Fruit fly (Drosophila melanogaster) whole organism, embryonic: Measurements from ENCODE around the gene CG8135.

Experiments
- BEAF-32 ChIP-seq: fragments of 200-800 bp; sonication (Bioruptor generic); optimal IDR thresholded peaks from 3 replicates; lab custom pipeline; 2017; ENCODE audit warnings: missing biosample characterization, missing genetic modification characterization, mild to moderate bottlenecking, moderate library complexity, missing genetic modification reagents
- CG10321 ChIP-seq: fragments of 200-800 bp; sonication (Bioruptor generic); IDR thresholded peaks from 2 replicates; pipeline ENCODE4 v1.3.6; 2022; ENCODE audit warnings: missing biosample characterization, missing genetic modification characterization
- CG10979 ChIP-seq: fragments of 200-800 bp; sonication (Bioruptor generic); optimal IDR thresholded peaks from 2 replicates; lab custom pipeline; 2018; ENCODE audit warnings: missing biosample characterization, mild to moderate bottlenecking, missing genetic modification characterization, moderate library complexity
- CG11085 ChIP-seq: fragments of 200-800 bp; sonication (Bioruptor generic); IDR thresholded peaks from 2 replicates; pipeline ENCODE4 v1.3.6; 2022; ENCODE audit warnings: missing biosample characterization, missing genetic modification characterization
- CG13123 ChIP-seq: fragments of 200-800 bp; sonication (Bioruptor generic); optimal IDR thresholded peaks from 2 replicates; lab custom pipeline; 2016; ENCODE audit warnings: missing biosample characterization, missing genetic modification characterization
- CG13287 ChIP-seq: fragments of 200-800 bp; sonication (Bioruptor generic); IDR thresholded peaks from 2 replicates; pipeline ENCODE4 v1.3.6; 2022; ENCODE audit warnings: missing biosample characterization, missing genetic modification characterization; ENCODE audit not compliant: partially characterized antibody
- CG13296 ChIP-seq: fragments of 200-800 bp; sonication (Bioruptor generic); optimal IDR thresholded peaks from 3 replicates; lab custom pipeline; 2018; ENCODE audit warnings: missing biosample characterization, mild to moderate bottlenecking, missing genetic modification characterization
- CG1529 ChIP-seq: fragments of 200-800 bp; sonication (Bioruptor generic); optimal IDR thresholded peaks from 3 replicates; lab custom pipeline; 2018; ENCODE audit warnings: missing biosample characterization, missing genetic modification characterization
- CG1603 ChIP-seq: fragments of 200-800 bp; sonication (Bioruptor generic); optimal IDR thresholded peaks from 2 replicates; lab custom pipeline; 2019; ENCODE audit warnings: missing biosample characterization, mild to moderate bottlenecking, missing genetic modification characterization, moderate library complexity
- CG17912 ChIP-seq: fragments of 200-800 bp; sonication (Bioruptor generic); optimal IDR thresholded peaks from 2 replicates; lab custom pipeline; 2018; ENCODE audit warnings: missing biosample characterization, mild to moderate bottlenecking, missing genetic modification characterization
- CG18011 ChIP-seq: fragments of 200-800 bp; sonication (Bioruptor generic); optimal IDR thresholded peaks from 2 replicates; lab custom pipeline; 2017; ENCODE audit warnings: missing biosample characterization, missing genetic modification characterization, mild to moderate bottlenecking, moderate library complexity, missing genotype
- CG2199 ChIP-seq: fragments of 200-800 bp; sonication (Bioruptor generic); IDR thresholded peaks from 3 replicates; pipeline ENCODE4 v1.3.6; 2022; ENCODE audit warnings: missing biosample characterization, missing genetic modification characterization
- CG32532 ChIP-seq: fragments of 200-800 bp; sonication (Bioruptor generic); IDR thresholded peaks from 2 replicates; pipeline ENCODE4 v1.3.6; 2022; ENCODE audit warnings: missing biosample characterization, missing genetic modification characterization
- CG33557 ChIP-seq: fragments of 200-800 bp; sonication (Bioruptor generic); optimal IDR thresholded peaks from 2 replicates; lab custom pipeline; 2019; ENCODE audit warnings: missing biosample characterization, mild to moderate bottlenecking, missing genetic modification characterization, moderate library complexity
- CG3407 ChIP-seq: fragments of 200-800 bp; sonication (Bioruptor generic); optimal IDR thresholded peaks from 2 replicates; lab custom pipeline; 2018; ENCODE audit warnings: missing biosample characterization, mild to moderate bottlenecking, missing genetic modification characterization
- CG34376 ChIP-seq: fragments of 200-800 bp; sonication (Bioruptor generic); optimal IDR thresholded peaks from 2 replicates; lab custom pipeline; 2018; ENCODE audit warnings: missing biosample characterization, mild to moderate bottlenecking, missing genetic modification characterization
- CG4820 ChIP-seq: fragments of 200-800 bp; sonication (Bioruptor generic); optimal IDR thresholded peaks from 3 replicates; lab custom pipeline; 2016; ENCODE audit warnings: missing biosample characterization, missing genetic modification characterization
- CG6254 ChIP-seq: fragments of 200-800 bp; sonication (Bioruptor generic); optimal IDR thresholded peaks from 3 replicates; lab custom pipeline; 2017; ENCODE audit warnings: mild to moderate bottlenecking, missing biosample characterization, missing genetic modification reagents, missing genetic modification characterization
- CG8089 ChIP-seq: fragments of 200-800 bp; sonication (Bioruptor generic); optimal IDR thresholded peaks from 3 replicates; lab custom pipeline; 2016; ENCODE audit warnings: missing biosample characterization, missing genetic modification characterization
- CHES-1-like ChIP-seq: fragments of 200-800 bp; sonication (Bioruptor generic); optimal IDR thresholded peaks from 2 replicates; lab custom pipeline; 2016; ENCODE audit warnings: missing biosample characterization, missing genetic modification characterization
- Deaf1 ChIP-seq: fragments of 200-800 bp; optimal IDR thresholded peaks from 3 replicates; lab custom pipeline; 2019; ENCODE audit warnings: missing biosample characterization, mild to moderate bottlenecking, missing genetic modification characterization, moderate library complexity
- Dll ChIP-seq: fragments of 200-800 bp; sonication (Bioruptor generic); IDR thresholded peaks from 4 replicates; pipeline ENCODE4 v1.3.6; 2022; ENCODE audit warnings: missing biosample characterization, missing genetic modification characterization; ENCODE audit not compliant: partially characterized antibody
- Fer1 ChIP-seq: fragments of 200-800 bp; sonication (Bioruptor generic); optimal IDR thresholded peaks from 2 replicates; lab custom pipeline; 2017; ENCODE audit warnings: missing biosample characterization, mild to moderate bottlenecking, missing genetic modification characterization
- Hr78 ChIP-seq, 2 experiments: fragments of 200-800 bp in 1 of 2; fragments of >200 bp in 1 of 2; sonication (Bioruptor generic) in 1 of 2; optimal IDR thresholded peaks; 2 replicates each; lab custom pipeline; 2017 to 2019; ENCODE audit warnings: missing biosample characterization in 2 of 2, missing genetic modification characterization in 2 of 2, mild to moderate bottlenecking in 1 of 2, moderate library complexity in 1 of 2
- Lpt ChIP-seq: fragments of >200 bp; optimal IDR thresholded peaks from 2 replicates; lab custom pipeline; 2018; ENCODE audit warnings: missing biosample characterization, missing genetic modification characterization
- Pdp1 ChIP-seq, 2 experiments: fragments of 200-800 bp; sonication (Bioruptor generic); optimal IDR thresholded peaks; 3 replicates each; lab custom pipeline; 2016; ENCODE audit warnings: missing biosample characterization in 2 of 2, missing genetic modification characterization in 2 of 2, mild to moderate bottlenecking in 1 of 2, moderate library complexity in 1 of 2
- Rx ChIP-seq: fragments of 200-800 bp; sonication (Bioruptor generic); IDR thresholded peaks from 2 replicates; pipeline ENCODE4 v1.3.6; 2022; ENCODE audit warnings: missing biosample characterization, missing genetic modification characterization
- Scr ChIP-seq: fragments of 200-800 bp; sonication (Bioruptor generic); IDR thresholded peaks from 2 replicates; pipeline ENCODE4 v1.3.6; 2022; ENCODE audit warnings: missing biosample characterization, missing genetic modification characterization; ENCODE audit not compliant: partially characterized antibody
- YL-1 ChIP-seq: fragments of 200-800 bp; sonication (Bioruptor generic); optimal IDR thresholded peaks from 3 replicates; lab custom pipeline; 2017; ENCODE audit warnings: missing biosample characterization, mild to moderate bottlenecking, missing genetic modification characterization
- ac ChIP-seq: fragments of 200-800 bp; sonication (Bioruptor generic); optimal IDR thresholded peaks from 3 replicates; lab custom pipeline; 2017; ENCODE audit warnings: missing biosample characterization, mild to moderate bottlenecking, missing genetic modification characterization
- bbx ChIP-seq: fragments of 200-800 bp; sonication (Bioruptor generic); IDR thresholded peaks from 2 replicates; pipeline ENCODE4 v1.3.6; 2022; ENCODE audit warnings: missing biosample characterization, missing genetic modification characterization; ENCODE audit not compliant: partially characterized antibody
- bowl ChIP-seq: fragments of 200-800 bp; sonication (Bioruptor generic); IDR thresholded peaks from 2 replicates; pipeline ENCODE4 v1.3.6; 2022; ENCODE audit warnings: missing biosample characterization, missing genetic modification characterization
- cwo ChIP-seq: fragments of 200-800 bp; sonication (Bioruptor generic); optimal IDR thresholded peaks from 3 replicates; lab custom pipeline; 2017; ENCODE audit warnings: missing biosample characterization, missing genetic modification characterization, mild to moderate bottlenecking, moderate library complexity, missing genetic modification reagents
- exex ChIP-seq: fragments of 200-800 bp; sonication (Bioruptor generic); optimal IDR thresholded peaks from 4 replicates; lab custom pipeline; 2018; ENCODE audit warnings: missing biosample characterization, mild to moderate bottlenecking, missing genetic modification characterization, moderate library complexity
- grn ChIP-seq: fragments of 200-800 bp; sonication (Bioruptor generic); optimal IDR thresholded peaks from 3 replicates; lab custom pipeline; 2017; ENCODE audit warnings: missing biosample characterization, missing genetic modification characterization
- ham ChIP-seq: fragments of 200-800 bp; sonication (Bioruptor generic); IDR thresholded peaks from 2 replicates; pipeline ENCODE4 v1.3.6; 2022; ENCODE audit warnings: missing biosample characterization, missing genetic modification characterization
- hkb ChIP-seq, 2 experiments: fragments of 200-800 bp in 1 of 2; fragments of >200 bp in 1 of 2; sonication (Bioruptor generic) in 1 of 2; IDR thresholded peaks in 1 of 2; optimal IDR thresholded peaks in 1 of 2; 2 replicates each; pipeline versions ENCODE4 v1.3.6 to Lab custom; 2017 to 2022; ENCODE audit warnings: missing biosample characterization in 1 of 2, missing genetic modification characterization in 1 of 2
- kni ChIP-seq: fragments of 200-800 bp; sonication (Bioruptor generic); optimal IDR thresholded peaks from 3 replicates; lab custom pipeline; 2017; ENCODE audit warnings: mild to moderate bottlenecking, missing biosample characterization, missing genetic modification reagents, missing genetic modification characterization
- psq ChIP-seq: fragments of 200-800 bp; sonication (Bioruptor generic); optimal IDR thresholded peaks from 2 replicates; lab custom pipeline; 2017; ENCODE audit warnings: missing biosample characterization, missing genetic modification characterization
- ranshi ChIP-seq: fragments of 200-800 bp; sonication (Bioruptor generic); IDR thresholded peaks from 2 replicates; pipeline ENCODE4 v1.3.6; 2022; ENCODE audit warnings: missing biosample characterization, missing genetic modification characterization
- sens ChIP-seq: fragments of 200-800 bp; sonication (Bioruptor generic); peaks from one replicate; lab custom pipeline; 2016; ENCODE audit warnings: missing biosample characterization, missing genetic modification characterization
- stc ChIP-seq: fragments of 200-800 bp; sonication (Bioruptor generic); IDR thresholded peaks from 2 replicates; pipeline ENCODE4 v1.3.6; 2022; ENCODE audit warnings: missing biosample characterization, missing genetic modification characterization
- tap ChIP-seq: fragments of 200-800 bp; optimal IDR thresholded peaks from 3 replicates; lab custom pipeline; 2019; ENCODE audit warnings: missing biosample characterization, mild to moderate bottlenecking, missing genetic modification characterization, moderate library complexity
- wek ChIP-seq: fragments of 200-800 bp; sonication (Bioruptor generic); optimal IDR thresholded peaks from 3 replicates; lab custom pipeline; 2018; ENCODE audit warnings: missing biosample characterization, mild to moderate bottlenecking, missing genetic modification characterization, moderate library complexity
- z ChIP-seq: fragments of 200-800 bp; sonication (Bioruptor generic); IDR thresholded peaks from 3 replicates; pipeline ENCODE4 v1.3.6; 2022; ENCODE audit warnings: missing biosample characterization, missing genetic modification characterization
- zen2 ChIP-seq: fragments of 200-800 bp; sonication (Bioruptor generic); IDR thresholded peaks from 3 replicates; pipeline ENCODE4 v1.3.6; 2022; ENCODE audit warnings: missing biosample characterization, missing genetic modification characterization; ENCODE audit not compliant: partially characterized antibody

CG8135 gene

DNA sequence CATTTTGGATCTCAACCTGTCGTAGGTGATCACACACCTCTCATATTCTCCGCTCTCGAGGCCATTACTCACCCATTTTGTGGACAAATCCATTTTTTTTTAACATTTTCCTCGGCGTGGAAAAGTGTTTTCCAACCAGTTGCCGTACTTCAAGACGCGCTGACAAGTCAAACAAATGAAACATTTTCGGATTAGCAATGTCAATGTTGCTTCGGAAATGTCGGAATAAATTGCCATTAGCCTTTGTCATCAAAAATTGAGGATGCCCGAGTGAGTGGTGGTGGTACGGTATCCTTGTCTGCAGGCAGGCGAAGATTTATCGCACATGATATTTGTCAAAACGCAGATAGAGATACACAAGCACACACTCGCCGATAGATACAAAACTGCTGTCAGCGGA, 23.1 kb downstream of the CG8135 start (continued):
- TF ChIP-seq CG10979: no peak
- no peak for TF ChIP-seq CG3407 (GFP tag; lab: Kevin White, UChicago)

DNA sequence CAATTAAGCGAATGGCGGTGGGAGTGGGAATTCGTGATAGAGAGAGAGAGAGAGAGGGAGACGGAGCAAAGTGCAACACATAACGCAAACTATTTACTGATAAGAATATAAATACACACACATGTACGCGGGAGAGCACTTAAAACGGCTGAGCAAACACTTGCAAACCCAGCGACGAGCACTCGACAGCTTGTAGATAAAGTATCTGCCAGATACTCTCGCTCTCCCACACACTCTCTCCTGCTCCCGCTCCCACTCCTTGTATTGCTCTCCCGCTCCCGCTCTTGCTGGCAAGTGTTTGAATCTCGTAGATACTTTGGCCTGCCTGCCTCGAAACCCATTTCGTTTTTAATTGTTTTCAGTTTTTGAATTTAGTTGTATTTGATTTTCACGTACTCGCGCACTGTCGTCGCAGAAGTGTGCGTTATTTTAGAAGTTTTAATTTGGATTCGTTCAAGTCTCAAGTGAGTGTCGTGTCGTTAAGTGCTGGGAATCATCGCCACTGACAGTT, 24.1 kb downstream of the CG8135 start:
- peak; percentile 63; the same call in 2 of the 3 replicates for TF ChIP-seq z (GFP tag; lab: Robert Waterston, UW)
- TF ChIP-seq Scr (GFP tag; lab: Robert Waterston, UW): peak; percentile 41; the same call in 1 of the 2 replicates
- peak; percentile 75 for TF ChIP-seq Fer1 (GFP tag; lab: Kevin White, UChicago)
- peak; percentile 25; the same call in 1 of the 3 replicates for TF ChIP-seq CG2199 (GFP tag; lab: Robert Waterston, UW)
- TF ChIP-seq CG1603: peak; percentile 3
- peak; percentile 47; the same call in 1 of the 2 replicates for TF ChIP-seq bowl (GFP tag; lab: Robert Waterston, UW)
- peak in 1 of 2 experiments; percentile 17 for TF ChIP-seq Hr78 (GFP tag; optimal IDR thresholded peaks at IDR 0.05; lab: Kevin White, UChicago)
- TF ChIP-seq Deaf1 (tag; lab: Kevin White, UChicago): peak; percentile 64
- peak; percentile 46 for TF ChIP-seq stc (GFP tag; lab: Robert Waterston, UW)
- TF ChIP-seq CG34376: peak; percentile 87
- peak; percentile 32 for TF ChIP-seq grn (GFP tag; lab: Kevin White, UChicago)
- TF ChIP-seq tap (tag; lab: Kevin White, UChicago): no peak
- TF ChIP-seq CHES-1-like (GFP tag; lab: Kevin White, UChicago): peak; percentile 12
- TF ChIP-seq psq: peak; percentile 87
- no peak for TF ChIP-seq CG11085 (GFP tag; lab: Robert Waterston, UW)
- TF ChIP-seq zen2 (GFP tag; lab: Robert Waterston, UW): peak; percentile 47
- peak; percentile 68 for TF ChIP-seq Lpt (GFP tag; lab: Kevin White, UChicago)
- TF ChIP-seq bbx (GFP tag; lab: Robert Waterston, UW): 0 out of 2 replicates have a peak, but pooled peaks have one; percentile 11
- peak; percentile 16 for TF ChIP-seq CG18011 (GFP tag; lab: Kevin White, UChicago)
- TF ChIP-seq CG33557 (GFP tag; lab: Kevin White, UChicago): peak; percentile 48
- TF ChIP-seq ac (GFP tag; lab: Kevin White, UChicago): peak; percentile 8
- TF ChIP-seq Pdp1 (GFP tag; optimal IDR thresholded peaks at IDR 0.05; lab: Kevin White, UChicago): peak in 1 of 2 experiments; percentile 68
- TF ChIP-seq CG4820: no peak
- 0 out of 2 replicates have a peak, but pooled peaks have one; percentile 15 for TF ChIP-seq CG10321 (GFP tag; lab: Robert Waterston, UW)
- TF ChIP-seq CG13287: peak; percentile 45; the same call in 1 of the 2 replicates
- peak; percentile 4 for TF ChIP-seq CG8089
- TF ChIP-seq ranshi (GFP tag; lab: Robert Waterston, UW): peak; percentile 31; the same call in 1 of the 2 replicates
- TF ChIP-seq Rx (GFP tag; lab: Robert Waterston, UW): no peak
- peak; percentile 75 for TF ChIP-seq CG13296 (GFP tag; lab: Kevin White, UChicago)
- peak; percentile 23 for TF ChIP-seq cwo (GFP tag; lab: Kevin White, UChicago)
- peak; percentile 81 for TF ChIP-seq wek (GFP tag; lab: Kevin White, UChicago)
- peak; percentile 71; the same call in 1 of the 2 replicates for TF ChIP-seq CG32532
- peak; percentile 59 for TF ChIP-seq CG6254 (GFP tag; lab: Kevin White, UChicago)
- TF ChIP-seq ham: no peak
- TF ChIP-seq YL-1 (GFP tag; lab: Kevin White, UChicago): peak; percentile 57
- no peak for TF ChIP-seq hkb (optimal IDR thresholded peaks at IDR 0.05; lab: Kevin White, UChicago)
- TF ChIP-seq hkb (GFP tag; IDR thresholded peaks at IDR 0.05; lab: Robert Waterston, UW): peak; percentile 62
- no peak for TF ChIP-seq CG13123 (GFP tag; lab: Kevin White, UChicago)
- TF ChIP-seq sens (GFP tag; lab: Kevin White, UChicago): peak; percentile 79
- peak; percentile 18 for TF ChIP-seq CG17912 (GFP tag; lab: Kevin White, UChicago)
- TF ChIP-seq Dll (GFP tag; lab: Robert Waterston, UW): peak; percentile 51; the same call in 3 of the 4 replicates
- TF ChIP-seq CG1529 (GFP tag; lab: Kevin White, UChicago): peak; percentile 36
- TF ChIP-seq BEAF-32 (GFP tag; lab: Kevin White, UChicago): no peak
- TF ChIP-seq kni (GFP tag; lab: Kevin White, UChicago): peak; percentile 87
- TF ChIP-seq exex (tag; lab: Kevin White, UChicago): peak; percentile 38
